Worm (Caenorhabditis elegans): ENCODE data around the gene cki-2.

The cki-2 gene

DNA sequence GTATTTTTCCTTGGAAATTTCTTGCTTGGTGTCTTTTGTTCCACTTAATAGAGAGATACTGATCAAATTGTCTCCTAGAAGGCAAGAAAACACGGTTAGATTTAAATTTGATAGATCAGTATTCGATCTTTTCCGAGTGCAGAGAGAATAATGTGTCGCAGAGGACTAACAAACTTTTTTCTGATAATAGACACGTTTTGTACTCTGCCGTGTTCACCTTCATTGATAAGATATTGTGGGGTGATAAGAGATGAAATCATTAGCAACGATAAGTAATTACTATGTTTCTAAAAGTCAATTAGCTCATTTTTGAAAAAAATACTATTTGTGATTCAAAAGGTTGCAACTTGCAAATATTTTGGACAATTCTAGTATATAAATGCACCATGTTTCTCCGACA, 39.6 kb upstream of the cki-2 start (continued):
- TF ChIP-seq R02D3.7 (tag; optimal IDR thresholded peaks at IDR 0.05) (no peak), arid-1 (GFP tag; conservative IDR thresholded peaks at IDR 0.05) (no peak), unc-62 (GFP tag; optimal IDR thresholded peaks at IDR 0.05 in 1 of 2) (peak in 1 of 2 experiments; percentile 56), unc-62 (tag; optimal IDR thresholded peaks at IDR 0.05) (no peak), ZK337.2 (GFP tag; IDR thresholded peaks at IDR 0.05) (no peak), dpl-1 (GFP tag; optimal IDR thresholded peaks at IDR 0.05) (no peak), sdz-12 (GFP tag; optimal IDR thresholded peaks at IDR 0.05) (no peak), zfp-2 (tag; optimal IDR thresholded peaks at IDR 0.05) (no peak), nhr-10 (tag; optimal IDR thresholded peaks at IDR 0.05) (no peak), skn-1 (tag; optimal IDR thresholded peaks at IDR 0.05) (no peak), F44E2.7 (GFP tag; IDR thresholded peaks at IDR 0.05) (no peak), mep-1 (tag; optimal IDR thresholded peaks at IDR 0.05) (no peak), daf-19 (GFP tag; conservative IDR thresholded peaks at IDR 0.05) (no peak), set-16 (GFP tag; IDR thresholded peaks at IDR 0.05) (no peak), nhr-42 (GFP tag; IDR thresholded peaks at IDR 0.05) (no peak), daf-16 (GFP tag; optimal IDR thresholded peaks at IDR 0.05) (no peak), daf-16 (tag; optimal IDR thresholded peaks at IDR 0.05) (peak; percentile 56), ama-1 (optimal IDR thresholded peaks at IDR 0.05) (no peak), tag-97 (GFP tag; IDR thresholded peaks at IDR 0.05) (no peak), lin-29 (GFP tag; IDR thresholded peaks at IDR 0.05) (no peak), dmd-8 (GFP tag; IDR thresholded peaks at IDR 0.05) (no peak), pqm-1 (tag; optimal IDR thresholded peaks at IDR 0.05) (peak; percentile 71), fkh-10 (GFP tag; optimal IDR thresholded peaks at IDR 0.05) (no peak), vab-7 (GFP tag; IDR thresholded peaks at IDR 0.05) (no peak), hlh-11 (tag; optimal IDR thresholded peaks at IDR 0.05) (peak; percentile 35), egl-27 (tag; optimal IDR thresholded peaks at IDR 0.05) (no peak), jun-1 (tag; optimal IDR thresholded peaks at IDR 0.05) (no peak), nhr-102 (tag; optimal IDR thresholded peaks at IDR 0.05) (no peak)

DNA sequence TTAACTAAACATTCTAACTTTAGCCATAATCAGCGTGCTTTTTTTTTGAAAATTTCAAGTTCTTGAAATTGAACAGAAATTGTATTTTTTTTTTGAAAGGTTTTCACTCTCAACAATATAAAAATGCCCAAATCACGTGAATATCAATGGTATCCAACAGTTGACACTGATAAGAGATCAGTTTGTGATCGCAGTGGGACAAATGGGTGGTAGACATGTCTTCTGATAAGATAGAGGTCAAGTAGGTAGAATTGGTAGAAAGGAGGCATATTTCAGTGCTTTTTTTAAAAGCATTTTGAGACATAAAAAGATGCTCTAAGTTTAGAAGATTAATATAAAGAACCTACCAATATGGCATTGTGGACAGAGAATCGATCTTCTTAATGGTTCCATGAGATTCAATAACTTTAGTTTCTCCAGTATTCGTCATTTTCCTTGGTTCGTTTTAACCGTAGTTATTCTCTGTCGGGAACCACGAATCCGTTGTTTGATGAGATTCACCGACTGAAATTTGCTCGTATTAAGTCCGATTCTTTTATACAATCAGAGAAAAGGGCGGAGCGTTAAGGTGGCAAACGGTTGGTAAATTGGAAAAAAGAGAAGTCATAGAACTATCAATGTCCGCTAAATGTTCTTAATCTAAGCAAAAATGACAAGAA, 38.9 kb upstream of the cki-2 start, which contains the start of gene mthf-1:
TSS of gene mthf-1 (minus strand) at position 504 of the 659 bp plus-strand sequence.
- TF ChIP-seq hlh-30 (tag; optimal IDR thresholded peaks at IDR 0.05; ENCODE audit: insufficient read depth) (peak; percentile 66), nhr-102 (tag; optimal IDR thresholded peaks at IDR 0.05) (peak; percentile 44), php-3 (GFP tag; IDR thresholded peaks at IDR 0.05) (no peak), nhr-48 (tag; optimal IDR thresholded peaks at IDR 0.05) (peak; percentile 53), ama-1 (optimal IDR thresholded peaks at IDR 0.05) (peak; percentile 79), lin-1 (GFP tag; IDR thresholded peaks at IDR 0.05) (peak; percentile 69; the same call in 1 of the 2 replicates), dmd-6 (GFP tag; IDR thresholded peaks at IDR 0.05) (peak; percentile 77), mes-2 (tag; optimal IDR thresholded peaks at IDR 0.05; ENCODE audit: poor library complexity, severe bottlenecking) (peak; percentile 17), spr-1 (tag; optimal IDR thresholded peaks at IDR 0.05) (no peak), D1046.2 (GFP tag; IDR thresholded peaks at IDR 0.05) (no peak), ceh-62 (tag; optimal IDR thresholded peaks at IDR 0.05) (no peak), hmg-1.1 (GFP tag; IDR thresholded peaks at IDR 0.05) (peak; percentile 7; the same call in 1 of the 2 replicates), sdz-12 (GFP tag; optimal IDR thresholded peaks at IDR 0.05) (no peak), lin-13 (GFP tag; optimal IDR thresholded peaks at IDR 0.05) (no peak), saeg-2 (GFP tag; IDR thresholded peaks at IDR 0.05) (no peak), nhr-77 (tag; optimal IDR thresholded peaks at IDR 0.05) (peak; percentile 44), lim-7 (GFP tag; IDR thresholded peaks at IDR 0.05) (no peak), mxl-2 (GFP tag; conservative IDR thresholded peaks at IDR 0.05) (no peak), unc-39 (tag; optimal IDR thresholded peaks at IDR 0.05) (no peak), pha-4 (GFP tag; IDR thresholded peaks at IDR 0.05) (peak; percentile 46; the same call in 1 of the 2 replicates), pha-4 (tag; optimal IDR thresholded peaks at IDR 0.05) (no peak), lin-15B (tag; optimal IDR thresholded peaks at IDR 0.05) (no peak), daf-16 (GFP tag; optimal IDR thresholded peaks at IDR 0.05) (no peak), daf-16 (tag; optimal IDR thresholded peaks at IDR 0.05) (peak; percentile 73), zip-2 (tag; optimal IDR thresholded peaks at IDR 0.05) (no peak), lir-3 (tag; optimal IDR thresholded peaks at IDR 0.05) (no peak), mdl-1 (tag; optimal IDR thresholded peaks at IDR 0.05) (peak in 1 of 2 experiments; percentile 26), dpl-1 (GFP tag; optimal IDR thresholded peaks at IDR 0.05) (peak; percentile 2), gei-8 (GFP tag; optimal IDR thresholded peaks at IDR 0.05) (no peak), ceh-28 (tag; optimal IDR thresholded peaks at IDR 0.05) (no peak)
